Worm (Caenorhabditis elegans) whole organism, L4/young adult: ENCODE measurements around the gene C29A12.1.

Source experiments
- W03F9.2 ChIP-seq: fragments of 150-350 bp; optimal IDR thresholded peaks from 2 replicates; lab custom pipeline; 2014; ENCODE audit warnings: missing biosample characterization, missing genetic modification characterization
- dao-5 ChIP-seq: sonication (generic microtip); optimal IDR thresholded peaks from 2 replicates; lab custom pipeline; 2016; ENCODE audit warnings: missing genotype, missing genetic modification characterization, moderate library complexity, missing compliant biosample characterization
- him-1 ChIP-seq: sonication (generic microtip); optimal IDR thresholded peaks from 2 replicates; lab custom pipeline; 2016; ENCODE audit warnings: missing genotype, missing genetic modification reagents, missing genetic modification characterization, missing compliant biosample characterization

DNA sequence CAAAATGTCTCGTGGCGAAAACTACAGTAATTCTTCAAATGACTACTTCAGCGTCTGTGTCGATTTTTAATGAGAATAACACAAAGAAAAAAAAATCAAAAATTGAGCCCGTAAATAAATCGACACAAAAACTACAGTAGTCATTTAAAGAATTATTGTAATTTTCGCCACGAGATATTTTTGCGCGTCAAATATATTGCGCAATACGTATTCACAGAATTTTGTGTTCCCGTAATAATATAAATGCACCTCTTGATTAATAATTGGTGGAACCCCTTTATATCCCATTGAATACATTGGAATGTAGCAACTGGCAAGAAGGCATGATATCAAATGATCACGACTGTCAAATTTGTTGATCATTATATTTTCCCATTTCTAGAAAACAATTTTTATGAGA, 44.4 kb downstream of the C29A12.1 start:
- no peak for TF ChIP-seq him-1 (tag; lab: Kevin White, UChicago)
- TF ChIP-seq dao-5 (tag; lab: Kevin White, UChicago): no peak
- TF ChIP-seq W03F9.2: no peak
